Fruit fly (Drosophila melanogaster) whole organism, embryonic: Measurements from ENCODE around the gene CG33268.

Experiments used
- Antp ChIP-seq: fragments of 200-800 bp; sonication (Bioruptor generic); optimal IDR thresholded peaks from 3 replicates; lab custom pipeline; 2016; ENCODE audit warnings: missing biosample characterization, missing genetic modification characterization
- CG10267 ChIP-seq: fragments of 200-800 bp; sonication (Bioruptor generic); optimal IDR thresholded peaks from 2 replicates; lab custom pipeline; 2018; ENCODE audit warnings: missing biosample characterization, mild to moderate bottlenecking, missing genetic modification characterization, moderate library complexity
- CG12155 ChIP-seq: fragments of 200-800 bp; sonication (Bioruptor generic); optimal IDR thresholded peaks from 3 replicates; lab custom pipeline; 2016; ENCODE audit warnings: missing biosample characterization, missing genetic modification characterization
- CG13287 ChIP-seq: fragments of 200-800 bp; sonication (Bioruptor generic); IDR thresholded peaks from 2 replicates; pipeline ENCODE4 v1.3.6; 2022; ENCODE audit warnings: missing biosample characterization, missing genetic modification characterization; ENCODE audit not compliant: partially characterized antibody
- CG13894 ChIP-seq: fragments of 200-800 bp; sonication (Bioruptor generic); optimal IDR thresholded peaks from 3 replicates; lab custom pipeline; 2018; ENCODE audit warnings: missing biosample characterization, mild to moderate bottlenecking, missing genetic modification characterization, moderate library complexity
- CG14710 ChIP-seq: fragments of 200-800 bp; sonication (Bioruptor generic); optimal IDR thresholded peaks from 3 replicates; lab custom pipeline; 2019; ENCODE audit warnings: missing biosample characterization, mild to moderate bottlenecking, missing genetic modification characterization, moderate library complexity
- CG14860 ChIP-seq: fragments of 200-800 bp; sonication (Bioruptor generic); IDR thresholded peaks from 3 replicates; pipeline ENCODE4 v1.3.6; 2022; ENCODE audit warnings: missing biosample characterization, missing genetic modification characterization; ENCODE audit not compliant: partially characterized antibody
- CG15696 ChIP-seq: fragments of 200-800 bp; sonication (Bioruptor generic); optimal IDR thresholded peaks from 2 replicates; lab custom pipeline; 2019; ENCODE audit warnings: missing biosample characterization, mild to moderate bottlenecking, missing genetic modification characterization, moderate library complexity
- CG2116 ChIP-seq: fragments of 200-800 bp; sonication (Bioruptor generic); optimal IDR thresholded peaks from 3 replicates; lab custom pipeline; 2018; ENCODE audit warnings: missing biosample characterization, mild to moderate bottlenecking, missing genetic modification characterization
- CG2120 ChIP-seq: fragments of 200-800 bp; sonication (Bioruptor generic); optimal IDR thresholded peaks from 3 replicates; lab custom pipeline; 2016; ENCODE audit warnings: missing biosample characterization, missing genetic modification characterization
- CG2199 ChIP-seq: fragments of 200-800 bp; sonication (Bioruptor generic); IDR thresholded peaks from 3 replicates; pipeline ENCODE4 v1.3.6; 2022; ENCODE audit warnings: missing biosample characterization, missing genetic modification characterization
- CG31224 ChIP-seq: fragments of 200-800 bp; sonication (Bioruptor generic); IDR thresholded peaks from 2 replicates; pipeline ENCODE4 v1.3.6; 2022; ENCODE audit warnings: missing biosample characterization, missing genetic modification characterization
- CG3407 ChIP-seq: fragments of 200-800 bp; sonication (Bioruptor generic); optimal IDR thresholded peaks from 2 replicates; lab custom pipeline; 2018; ENCODE audit warnings: missing biosample characterization, mild to moderate bottlenecking, missing genetic modification characterization
- CG34224 ChIP-seq: fragments of 200-800 bp; sonication (Bioruptor generic); IDR thresholded peaks from 3 replicates; pipeline ENCODE4 v1.3.6; 2022; ENCODE audit warnings: missing biosample characterization, missing genetic modification characterization; ENCODE audit not compliant: partially characterized antibody
- CG3995 ChIP-seq: fragments of 200-800 bp; sonication (Bioruptor generic); optimal IDR thresholded peaks from 3 replicates; lab custom pipeline; 2016; ENCODE audit warnings: missing biosample characterization, missing genetic modification characterization
- CG4707 ChIP-seq: fragments of 200-800 bp; sonication (Bioruptor generic); optimal IDR thresholded peaks from 2 replicates; lab custom pipeline; 2018; ENCODE audit warnings: missing biosample characterization, mild to moderate bottlenecking, missing genetic modification characterization, moderate library complexity
- CG6791 ChIP-seq: fragments of 200-800 bp; sonication (Bioruptor generic); IDR thresholded peaks from 3 replicates; pipeline ENCODE4 v1.3.6; 2022; ENCODE audit warnings: missing biosample characterization, missing genetic modification characterization; ENCODE audit not compliant: partially characterized antibody
- CG8290 ChIP-seq, 3 experiments: fragments of 200-800 bp; sonication (Bioruptor generic); optimal IDR thresholded peaks; 2 replicates each; lab custom pipeline; 2016 to 2019; ENCODE audit warnings: missing biosample characterization in 3 of 3, missing genetic modification characterization in 3 of 3, mild to moderate bottlenecking in 2 of 3, moderate library complexity in 1 of 3
- CG9932 ChIP-seq: fragments of 200-800 bp; sonication (Bioruptor generic); IDR thresholded peaks from 2 replicates; pipeline ENCODE4 v1.3.6; 2022; ENCODE audit warnings: missing biosample characterization, missing genetic modification characterization
- CoRest ChIP-seq: fragments of 200-800 bp; sonication (Bioruptor generic); optimal IDR thresholded peaks from 3 replicates; lab custom pipeline; 2018; ENCODE audit warnings: missing biosample characterization, mild to moderate bottlenecking, missing genetic modification characterization, moderate library complexity
- Dll ChIP-seq: fragments of 200-800 bp; sonication (Bioruptor generic); IDR thresholded peaks from 4 replicates; pipeline ENCODE4 v1.3.6; 2022; ENCODE audit warnings: missing biosample characterization, missing genetic modification characterization; ENCODE audit not compliant: partially characterized antibody
- Dp ChIP-seq: fragments of 200-800 bp; sonication (Bioruptor generic); optimal IDR thresholded peaks from 2 replicates; lab custom pipeline; 2018; ENCODE audit warnings: missing biosample characterization, mild to moderate bottlenecking, missing genetic modification characterization, moderate library complexity
- Dref ChIP-seq: fragments of 200-800 bp; sonication (Bioruptor generic); IDR thresholded peaks from 2 replicates; pipeline ENCODE4 v1.3.6; 2022; ENCODE audit warnings: missing biosample characterization, missing genetic modification characterization
- ERR ChIP-seq: fragments of 200-800 bp; sonication (Bioruptor generic); optimal IDR thresholded peaks from 2 replicates; lab custom pipeline; 2016; ENCODE audit warnings: missing biosample characterization, missing genetic modification characterization
- Ets97D ChIP-seq: fragments of 200-800 bp; sonication (Bioruptor generic); optimal IDR thresholded peaks from 3 replicates; lab custom pipeline; 2016; ENCODE audit warnings: missing biosample characterization, missing genetic modification characterization
- Gug ChIP-seq: fragments of 200-800 bp; sonication (Bioruptor generic); IDR thresholded peaks from 4 replicates; pipeline ENCODE4 v1.3.6; 2022; ENCODE audit warnings: missing biosample characterization, missing genetic modification characterization
- Hmr ChIP-seq: fragments of 200-800 bp; sonication (Bioruptor generic); optimal IDR thresholded peaks from 3 replicates; lab custom pipeline; 2017; ENCODE audit warnings: mild to moderate bottlenecking, missing biosample characterization, missing genetic modification reagents, missing genetic modification characterization
- Jarid2 ChIP-seq: fragments of 200-800 bp; sonication (Bioruptor generic); optimal IDR thresholded peaks from 3 replicates; lab custom pipeline; 2017; ENCODE audit warnings: mild to moderate bottlenecking, missing biosample characterization, missing genetic modification reagents, missing genetic modification characterization
- Med ChIP-seq: fragments of 200-800 bp; sonication (Bioruptor generic); peaks from one replicate; lab custom pipeline; 2016; ENCODE audit warnings: missing biosample characterization, missing genetic modification characterization, mild to moderate bottlenecking, inconsistent platforms, moderate library complexity
- Sry-δ ChIP-seq: fragments of 200-800 bp; sonication (Bioruptor generic); optimal IDR thresholded peaks from 2 replicates; lab custom pipeline; 2016; ENCODE audit warnings: missing biosample characterization, missing genetic modification characterization
- Taf1 ChIP-seq: fragments of 200-800 bp; sonication (Bioruptor generic); IDR thresholded peaks from 2 replicates; pipeline ENCODE4 v1.3.6; 2022; ENCODE audit warnings: missing biosample characterization, missing genetic modification characterization
- bbx ChIP-seq: fragments of 200-800 bp; sonication (Bioruptor generic); IDR thresholded peaks from 2 replicates; pipeline ENCODE4 v1.3.6; 2022; ENCODE audit warnings: missing biosample characterization, missing genetic modification characterization; ENCODE audit not compliant: partially characterized antibody
- chinmo ChIP-seq: fragments of 200-800 bp; sonication (Bioruptor generic); IDR thresholded peaks from 4 replicates; pipeline ENCODE4 v1.3.6; 2022; ENCODE audit warnings: missing biosample characterization, missing genetic modification characterization; ENCODE audit not compliant: partially characterized antibody
- danr ChIP-seq: fragments of 200-800 bp; sonication (Bioruptor generic); IDR thresholded peaks from 2 replicates; pipeline ENCODE4 v1.3.6; 2022; ENCODE audit warnings: missing biosample characterization, missing genetic modification characterization
- dati ChIP-seq: fragments of 200-800 bp; sonication (Bioruptor generic); IDR thresholded peaks from 2 replicates; pipeline ENCODE4 v1.3.6; 2022; ENCODE audit warnings: missing biosample characterization, missing genetic modification characterization
- dm ChIP-seq: fragments of 200-800 bp; sonication (Bioruptor generic); optimal IDR thresholded peaks from 3 replicates; lab custom pipeline; 2016; ENCODE audit warnings: missing biosample characterization, missing genetic modification characterization
- grau ChIP-seq: fragments of 200-800 bp; optimal IDR thresholded peaks from 3 replicates; lab custom pipeline; 2019; ENCODE audit warnings: missing biosample characterization, mild to moderate bottlenecking, missing genetic modification characterization, moderate library complexity
- jing ChIP-seq: fragments of 200-800 bp; sonication (Bioruptor generic); optimal IDR thresholded peaks from 2 replicates; lab custom pipeline; 2018; ENCODE audit warnings: missing biosample characterization, mild to moderate bottlenecking, missing genetic modification characterization
- mld ChIP-seq: fragments of 200-800 bp; sonication (Bioruptor generic); IDR thresholded peaks from 3 replicates; pipeline ENCODE4 v1.3.6; 2022; ENCODE audit warnings: missing biosample characterization, missing genetic modification characterization; ENCODE audit not compliant: partially characterized antibody
- onecut ChIP-seq: fragments of 200-800 bp; sonication (Bioruptor generic); IDR thresholded peaks from 2 replicates; pipeline ENCODE4 v1.3.6; 2022; ENCODE audit warnings: missing biosample characterization, missing genetic modification characterization
- otp ChIP-seq: fragments of 200-800 bp; sonication (Bioruptor generic); IDR thresholded peaks from 3 replicates; pipeline ENCODE4, ENCODE4 v1.3.6; 2022; ENCODE audit warnings: missing biosample characterization, missing genetic modification characterization
- prd ChIP-seq, 3 experiments: fragments of >200 bp in 2 of 3; fragments of 200-800 bp in 1 of 3; sonication (Bioruptor generic) in 1 of 3; optimal IDR thresholded peaks in 2 of 3; IDR thresholded peaks in 1 of 3; 2 replicates in 2 of 3; 3 replicates in 1 of 3; pipeline versions ENCODE4 v1.3.6 to Lab custom; 2017 to 2022; ENCODE audit warnings: missing biosample characterization in 1 of 3, missing genetic modification characterization in 1 of 3
- row ChIP-seq: fragments of 200-800 bp; sonication (Bioruptor generic); IDR thresholded peaks from 3 replicates; pipeline ENCODE4 v1.3.6; 2022; ENCODE audit warnings: missing biosample characterization, missing genetic modification characterization
- sens ChIP-seq: fragments of 200-800 bp; sonication (Bioruptor generic); peaks from one replicate; lab custom pipeline; 2016; ENCODE audit warnings: missing biosample characterization, missing genetic modification characterization
- sna ChIP-seq: fragments of 200-800 bp; sonication (Bioruptor generic); IDR thresholded peaks from 2 replicates; pipeline ENCODE4 v1.3.6; 2022; ENCODE audit warnings: missing biosample characterization, missing genetic modification characterization; ENCODE audit not compliant: partially characterized antibody
- sob ChIP-seq: fragments of 200-800 bp; sonication (Bioruptor generic); IDR thresholded peaks from 2 replicates; pipeline ENCODE4 v1.3.6; 2022; ENCODE audit warnings: missing biosample characterization, missing genetic modification characterization
- sug ChIP-seq: fragments of 200-800 bp; optimal IDR thresholded peaks from 2 replicates; lab custom pipeline; 2019; ENCODE audit warnings: missing biosample characterization, mild to moderate bottlenecking, missing genetic modification characterization, moderate library complexity
- zen2 ChIP-seq: fragments of 200-800 bp; sonication (Bioruptor generic); IDR thresholded peaks from 3 replicates; pipeline ENCODE4 v1.3.6; 2022; ENCODE audit warnings: missing biosample characterization, missing genetic modification characterization; ENCODE audit not compliant: partially characterized antibody

The CG33268 gene

dm6 chr3L:11627819-11628483, 36.9 kb upstream of the CG33268 start, which contains the start of gene Apt1 (continued):
- TF ChIP-seq chinmo (GFP tag; lab: Robert Waterston, UW) (peak; percentile 87; the same call in 2 of the 4 replicates), CG12155 (GFP tag; lab: Kevin White, UChicago) (no peak), CG4707 (GFP tag; lab: Kevin White, UChicago) (no peak), sens (GFP tag; lab: Kevin White, UChicago) (peak; percentile 50), prd (optimal IDR thresholded peaks at IDR 0.05; lab: Kevin White, UChicago) (no peak), prd (GFP tag; IDR thresholded peaks at IDR 0.05; lab: Robert Waterston, UW) (no peak), bbx (peak; percentile 97), CG13287 (GFP tag; lab: Robert Waterston, UW) (peak; percentile 97), CG34224 (GFP tag; lab: Robert Waterston, UW) (peak; percentile 97), danr (GFP tag; lab: Robert Waterston, UW) (no peak), CG2120 (GFP tag; lab: Kevin White, UChicago) (peak; percentile 26), CG9932 (GFP tag; lab: Robert Waterston, UW) (peak; percentile 58; the same call in 1 of the 2 replicates), CG3407 (GFP tag; lab: Kevin White, UChicago) (no peak), Dp (GFP tag; lab: Kevin White, UChicago) (peak; percentile 69), dm (GFP tag; lab: Kevin White, UChicago) (no peak), CG2199 (GFP tag; lab: Robert Waterston, UW) (no peak), CG31224 (GFP tag; lab: Robert Waterston, UW) (no peak), CG10267 (tag; lab: Kevin White, UChicago) (peak; percentile 44), dati (GFP tag; lab: Robert Waterston, UW) (no peak), sna (GFP tag; lab: Robert Waterston, UW) (peak; percentile 94), Jarid2 (GFP tag; lab: Kevin White, UChicago) (no peak), Antp (GFP tag; lab: Kevin White, UChicago) (no peak), sob (GFP tag; lab: Robert Waterston, UW) (peak; percentile 52), Sry-δ (GFP tag; lab: Kevin White, UChicago) (peak; percentile 94), otp (GFP tag; lab: Robert Waterston, UW) (no peak), Dref (GFP tag; lab: Robert Waterston, UW) (peak; percentile 95), grau (tag; lab: Kevin White, UChicago) (peak; percentile 11), CG3995 (GFP tag; lab: Kevin White, UChicago) (peak; percentile 4), CG13894 (tag; lab: Kevin White, UChicago) (no peak), CG15696 (tag; lab: Kevin White, UChicago) (no peak), CG14860 (GFP tag; lab: Robert Waterston, UW) (peak; percentile 96), CG2116 (GFP tag; lab: Kevin White, UChicago) (peak; percentile 65), sug (tag; lab: Kevin White, UChicago) (peak; percentile 18), mld (GFP tag; lab: Robert Waterston, UW) (peak; percentile 90), Gug (GFP tag; lab: Robert Waterston, UW) (peak; percentile 35; the same call in 1 of the 4 replicates), jing (no peak), onecut (GFP tag; lab: Robert Waterston, UW) (peak; percentile 83), CoRest (tag; lab: Kevin White, UChicago) (no peak), zen2 (GFP tag; lab: Robert Waterston, UW) (peak; percentile 93), CG14710 (tag; lab: Kevin White, UChicago) (peak; percentile 19), Med (GFP tag; lab: Kevin White, UChicago) (peak; percentile 88), Ets97D (GFP tag; lab: Kevin White, UChicago) (peak; percentile 28), ERR (GFP tag; lab: Kevin White, UChicago) (no peak), row (peak; percentile 60), Dll (peak; percentile 94), Taf1 (GFP tag; lab: Robert Waterston, UW) (no peak), Hmr (no peak), CG6791 (peak; percentile 98), CG8290 (GFP tag; optimal IDR thresholded peaks at IDR 0.05; lab: Kevin White, UChicago) (no peak), CG8290 (tag; optimal IDR thresholded peaks at IDR 0.05; lab: Kevin White, UChicago) (peak in 1 of 2 experiments; percentile 43)
